Fruit fly (Drosophila melanogaster) whole organism, embryonic: ENCODE results near the gene CG14817.

Experiments
- Adf1 ChIP-seq: fragments of 200-800 bp; sonication (Bioruptor generic); IDR thresholded peaks from 2 replicates; pipeline ENCODE4 v1.3.6; 2022; ENCODE audit warnings: missing biosample characterization, missing genetic modification characterization
- Blimp-1 ChIP-seq: fragments of 200-800 bp; sonication (Bioruptor generic); optimal IDR thresholded peaks from 3 replicates; lab custom pipeline; 2018; ENCODE audit warnings: missing biosample characterization, missing genetic modification characterization, mild to moderate bottlenecking, moderate library complexity, missing genetic modification reagents
- BtbVII ChIP-seq: fragments of 200-800 bp; sonication (Bioruptor generic); optimal IDR thresholded peaks from 3 replicates; lab custom pipeline; 2017; ENCODE audit warnings: missing biosample characterization, mild to moderate bottlenecking, missing genetic modification characterization
- CG10321 ChIP-seq: fragments of 200-800 bp; sonication (Bioruptor generic); IDR thresholded peaks from 2 replicates; pipeline ENCODE4 v1.3.6; 2022; ENCODE audit warnings: missing biosample characterization, missing genetic modification characterization
- CG12769 ChIP-seq: fragments of 200-800 bp; sonication (Bioruptor generic); optimal IDR thresholded peaks from 2 replicates; lab custom pipeline; 2019; ENCODE audit warnings: missing biosample characterization, mild to moderate bottlenecking, missing genetic modification characterization, moderate library complexity
- CG14050 ChIP-seq: fragments of 200-800 bp; sonication (Bioruptor generic); IDR thresholded peaks from 3 replicates; pipeline ENCODE4 v1.3.6; 2022; ENCODE audit warnings: missing biosample characterization, missing genetic modification characterization
- CG15269 ChIP-seq: fragments of 200-800 bp; sonication (Bioruptor generic); optimal IDR thresholded peaks from 2 replicates; lab custom pipeline; 2018; ENCODE audit warnings: missing biosample characterization, mild to moderate bottlenecking, missing genetic modification characterization, moderate library complexity
- CG1603 ChIP-seq: fragments of 200-800 bp; sonication (Bioruptor generic); optimal IDR thresholded peaks from 2 replicates; lab custom pipeline; 2019; ENCODE audit warnings: missing biosample characterization, mild to moderate bottlenecking, missing genetic modification characterization, moderate library complexity
- CG2678 ChIP-seq: fragments of 200-800 bp; sonication (Bioruptor generic); optimal IDR thresholded peaks from 3 replicates; lab custom pipeline; 2019; ENCODE audit warnings: missing biosample characterization, mild to moderate bottlenecking, missing genetic modification characterization, moderate library complexity
- CG31441 ChIP-seq: fragments of 200-800 bp; sonication (Bioruptor generic); IDR thresholded peaks from 2 replicates; pipeline ENCODE4 v1.3.6; 2022; ENCODE audit warnings: missing biosample characterization, missing genetic modification characterization
- CG34376 ChIP-seq: fragments of 200-800 bp; sonication (Bioruptor generic); optimal IDR thresholded peaks from 2 replicates; lab custom pipeline; 2018; ENCODE audit warnings: missing biosample characterization, mild to moderate bottlenecking, missing genetic modification characterization
- CG4424 ChIP-seq: fragments of 200-800 bp; sonication (Bioruptor generic); optimal IDR thresholded peaks from 3 replicates; lab custom pipeline; 2016; ENCODE audit warnings: missing biosample characterization, missing genetic modification characterization
- CG7987 ChIP-seq: fragments of 200-800 bp; sonication (Bioruptor generic); optimal IDR thresholded peaks from 2 replicates; lab custom pipeline; 2018; ENCODE audit warnings: missing biosample characterization, mild to moderate bottlenecking, missing genetic modification characterization, moderate library complexity
- CoRest ChIP-seq: fragments of 200-800 bp; sonication (Bioruptor generic); optimal IDR thresholded peaks from 3 replicates; lab custom pipeline; 2018; ENCODE audit warnings: missing biosample characterization, mild to moderate bottlenecking, missing genetic modification characterization, moderate library complexity
- D ChIP-seq, 2 experiments: fragments of 200-800 bp in 1 of 2; fragments of >200 bp in 1 of 2; sonication (Bioruptor generic) in 1 of 2; optimal IDR thresholded peaks; 2 replicates in 1 of 2; 3 replicates in 1 of 2; lab custom pipeline; 2017; ENCODE audit warnings: mild to moderate bottlenecking in 1 of 2, missing biosample characterization in 1 of 2, missing genetic modification characterization in 1 of 2, missing genetic modification reagents in 1 of 2
- D19A ChIP-seq: fragments of 200-800 bp; optimal IDR thresholded peaks from 3 replicates; lab custom pipeline; 2019; ENCODE audit warnings: missing biosample characterization, mild to moderate bottlenecking, missing genetic modification characterization, moderate library complexity
- D19B ChIP-seq: fragments of 200-800 bp; sonication (Bioruptor generic); optimal IDR thresholded peaks from 2 replicates; lab custom pipeline; 2017; ENCODE audit warnings: missing biosample characterization, mild to moderate bottlenecking, missing genetic modification characterization
- Drgx ChIP-seq: fragments of 200-800 bp; sonication (Bioruptor generic); IDR thresholded peaks from 2 replicates; pipeline ENCODE4 v1.3.6; 2022; ENCODE audit warnings: missing biosample characterization, missing genetic modification characterization
- Eip74EF ChIP-seq, 2 experiments: fragments of 200-800 bp in 1 of 2; fragments of >200 bp in 1 of 2; sonication (Bioruptor generic) in 1 of 2; optimal IDR thresholded peaks; 2 replicates each; lab custom pipeline; 2017 to 2019; ENCODE audit warnings: missing biosample characterization in 2 of 2, missing genetic modification characterization in 2 of 2, mild to moderate bottlenecking in 1 of 2, moderate library complexity in 1 of 2
- Fer2 ChIP-seq: fragments of 200-800 bp; sonication (Bioruptor generic); optimal IDR thresholded peaks from 2 replicates; lab custom pipeline; 2018; ENCODE audit warnings: missing biosample characterization, mild to moderate bottlenecking, missing genetic modification characterization, moderate library complexity
- HHEX ChIP-seq: fragments of 200-800 bp; sonication (Bioruptor generic); optimal IDR thresholded peaks from 3 replicates; lab custom pipeline; 2017; ENCODE audit warnings: missing biosample characterization, mild to moderate bottlenecking, missing genetic modification characterization, missing genetic modification reagents
- HLH54F ChIP-seq: fragments of 200-800 bp; sonication (Bioruptor generic); optimal IDR thresholded peaks from 3 replicates; lab custom pipeline; 2016; ENCODE audit warnings: missing biosample characterization, missing genetic modification characterization
- Hey ChIP-seq: fragments of 200-800 bp; sonication (Bioruptor generic); optimal IDR thresholded peaks from 3 replicates; lab custom pipeline; 2018; ENCODE audit warnings: missing biosample characterization, mild to moderate bottlenecking, missing genetic modification characterization
- Jarid2 ChIP-seq: fragments of 200-800 bp; sonication (Bioruptor generic); optimal IDR thresholded peaks from 3 replicates; lab custom pipeline; 2017; ENCODE audit warnings: mild to moderate bottlenecking, missing biosample characterization, missing genetic modification reagents, missing genetic modification characterization
- Med ChIP-seq: fragments of 200-800 bp; sonication (Bioruptor generic); peaks from one replicate; lab custom pipeline; 2016; ENCODE audit warnings: missing biosample characterization, missing genetic modification characterization, mild to moderate bottlenecking, inconsistent platforms, moderate library complexity
- Mes4 ChIP-seq: fragments of 200-800 bp; sonication (Bioruptor generic); optimal IDR thresholded peaks from 2 replicates; lab custom pipeline; 2016; ENCODE audit warnings: missing biosample characterization, missing genetic modification characterization
- Pdp1 ChIP-seq, 2 experiments: fragments of 200-800 bp; sonication (Bioruptor generic); optimal IDR thresholded peaks; 3 replicates each; lab custom pipeline; 2016; ENCODE audit warnings: missing biosample characterization in 2 of 2, missing genetic modification characterization in 2 of 2, mild to moderate bottlenecking in 1 of 2, moderate library complexity in 1 of 2
- Xrp1 ChIP-seq: fragments of 200-800 bp; sonication (Bioruptor generic); IDR thresholded peaks from 2 replicates; pipeline ENCODE4 v1.3.6; 2022; ENCODE audit warnings: missing biosample characterization, missing genetic modification characterization
- bsh ChIP-seq, 2 experiments: fragments of 200-800 bp; sonication (Bioruptor generic); optimal IDR thresholded peaks; 2 replicates each; lab custom pipeline; 2017 to 2018; ENCODE audit warnings: mild to moderate bottlenecking in 2 of 2, missing biosample characterization in 2 of 2, missing genetic modification characterization in 2 of 2, moderate library complexity in 1 of 2
- chm ChIP-seq: fragments of 200-800 bp; sonication (Bioruptor generic); IDR thresholded peaks from 2 replicates; pipeline ENCODE4 v1.3.6; 2022; ENCODE audit warnings: missing biosample characterization, missing genetic modification characterization
- crol ChIP-seq: fragments of 200-800 bp; sonication (Bioruptor generic); IDR thresholded peaks from 2 replicates; pipeline ENCODE4 v1.3.6; 2022; ENCODE audit warnings: missing biosample characterization, missing genetic modification characterization
- crp ChIP-seq, 2 experiments: fragments of 200-800 bp; sonication (Bioruptor generic); optimal IDR thresholded peaks; 2 replicates in 1 of 2; 3 replicates in 1 of 2; lab custom pipeline; 2017; ENCODE audit warnings: missing biosample characterization in 2 of 2, missing genetic modification characterization in 2 of 2, mild to moderate bottlenecking in 1 of 2, moderate library complexity in 1 of 2
- exex ChIP-seq: fragments of 200-800 bp; sonication (Bioruptor generic); optimal IDR thresholded peaks from 4 replicates; lab custom pipeline; 2018; ENCODE audit warnings: missing biosample characterization, mild to moderate bottlenecking, missing genetic modification characterization, moderate library complexity
- fd3F ChIP-seq: fragments of 200-800 bp; sonication (Bioruptor generic); optimal IDR thresholded peaks from 2 replicates; lab custom pipeline; 2018; ENCODE audit warnings: missing biosample characterization, mild to moderate bottlenecking, missing genetic modification characterization, moderate library complexity
- gcm2 ChIP-seq: fragments of 200-800 bp; sonication (Bioruptor generic); optimal IDR thresholded peaks from 2 replicates; lab custom pipeline; 2016; ENCODE audit warnings: missing biosample characterization, missing genetic modification characterization
- hth ChIP-seq: fragments of >200 bp; optimal IDR thresholded peaks from 2 replicates; lab custom pipeline; 2017; ENCODE audit warnings: inconsistent platforms
- klu ChIP-seq: fragments of 200-800 bp; sonication (Bioruptor generic); IDR thresholded peaks from 2 replicates; pipeline ENCODE4 v1.3.6; 2022; ENCODE audit warnings: missing biosample characterization, missing genetic modification characterization
- mirr ChIP-seq: fragments of 200-800 bp; sonication (Bioruptor generic); optimal IDR thresholded peaks from 3 replicates; lab custom pipeline; 2018; ENCODE audit warnings: missing biosample characterization, mild to moderate bottlenecking, missing genetic modification characterization
- nom ChIP-seq: fragments of 200-800 bp; sonication (Bioruptor generic); optimal IDR thresholded peaks from 2 replicates; lab custom pipeline; 2017; ENCODE audit warnings: missing biosample characterization, missing genetic modification characterization, mild to moderate bottlenecking, moderate library complexity, missing genetic modification reagents
- rib ChIP-seq: fragments of 200-800 bp; sonication (Bioruptor generic); IDR thresholded peaks from 2 replicates; pipeline ENCODE4 v1.3.6; 2022; ENCODE audit warnings: missing biosample characterization, missing genetic modification characterization
- sd ChIP-seq: fragments of 200-800 bp; sonication (Bioruptor generic); optimal IDR thresholded peaks from 3 replicates; lab custom pipeline; 2018; ENCODE audit warnings: missing biosample characterization, mild to moderate bottlenecking, missing genetic modification characterization, moderate library complexity
- sens ChIP-seq: fragments of 200-800 bp; sonication (Bioruptor generic); peaks from one replicate; lab custom pipeline; 2016; ENCODE audit warnings: missing biosample characterization, missing genetic modification characterization
- shn ChIP-seq: fragments of 200-800 bp; sonication (Bioruptor generic); optimal IDR thresholded peaks from 3 replicates; lab custom pipeline; 2016; ENCODE audit warnings: missing biosample characterization, missing genetic modification characterization
- slbo ChIP-seq: fragments of 200-800 bp; sonication (Bioruptor generic); IDR thresholded peaks from 2 replicates; pipeline ENCODE4 v1.3.6; 2022; ENCODE audit warnings: missing biosample characterization, missing genetic modification characterization
- sr ChIP-seq: fragments of 200-800 bp; sonication (Bioruptor generic); IDR thresholded peaks from 3 replicates; pipeline ENCODE4 v1.3.6; 2022; ENCODE audit warnings: missing biosample characterization, missing genetic modification characterization
- tgo ChIP-seq: fragments of 200-800 bp; sonication (Bioruptor generic); IDR thresholded peaks from 3 replicates; pipeline ENCODE4 v1.3.6; 2022; ENCODE audit warnings: missing biosample characterization, missing genetic modification characterization
- tin ChIP-seq: fragments of 200-800 bp; sonication (Bioruptor generic); optimal IDR thresholded peaks from 3 replicates; lab custom pipeline; 2016; ENCODE audit warnings: missing biosample characterization, missing genetic modification characterization
- tup ChIP-seq: fragments of 200-800 bp; sonication (Bioruptor generic); optimal IDR thresholded peaks from 2 replicates; lab custom pipeline; 2016; ENCODE audit warnings: missing biosample characterization, mild to moderate bottlenecking, missing genetic modification characterization, moderate library complexity
- vvl ChIP-seq: fragments of 200-800 bp; sonication (Bioruptor generic); IDR thresholded peaks from 2 replicates; pipeline ENCODE4 v1.3.6; 2022; ENCODE audit warnings: missing biosample characterization, missing genetic modification characterization

The CG14817 gene

DNA sequence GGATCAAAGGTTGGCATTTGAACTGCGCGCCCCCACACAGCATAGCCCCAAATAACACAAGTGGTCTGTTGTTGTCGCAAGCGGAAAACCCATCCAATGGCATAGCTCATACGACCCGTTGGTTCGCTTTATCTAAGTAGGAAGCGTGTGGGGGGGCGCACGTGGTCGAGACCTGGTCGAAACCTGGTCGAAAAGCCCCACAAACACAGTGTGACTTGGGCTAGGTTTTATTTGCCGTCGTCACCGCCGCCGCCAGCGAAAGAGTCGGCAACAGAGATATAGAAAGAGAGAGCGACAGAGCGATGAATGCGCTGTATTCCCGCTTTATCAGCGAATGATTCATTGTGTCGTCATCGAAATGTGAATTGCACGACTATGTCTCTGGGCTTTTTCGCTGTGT is 34.2 kb downstream of the CG14817 start (continued):
- TF ChIP-seq tgo (GFP tag; lab: Robert Waterston, UW) (peak; percentile 16; the same call in 1 of the 3 replicates), rib (GFP tag; lab: Robert Waterston, UW) (0 out of 2 replicates have a peak, but pooled peaks have one; percentile 40), klu (GFP tag; lab: Robert Waterston, UW) (no peak), Mes4 (GFP tag; lab: Kevin White, UChicago) (no peak), Adf1 (GFP tag; lab: Robert Waterston, UW) (peak; percentile 37; the same call in 1 of the 2 replicates), gcm2 (GFP tag; lab: Kevin White, UChicago) (no peak), Pdp1 (GFP tag; optimal IDR thresholded peaks at IDR 0.05; lab: Kevin White, UChicago) (peak in 1 of 2 experiments; percentile 1), slbo (GFP tag; lab: Robert Waterston, UW) (peak; percentile 11; the same call in 1 of the 2 replicates), exex (peak; percentile 34), CG31441 (GFP tag; lab: Robert Waterston, UW) (no peak), mirr (GFP tag; lab: Kevin White, UChicago) (peak; percentile 33), Med (peak; percentile 87), CG10321 (peak; percentile 36; the same call in 1 of the 2 replicates), BtbVII (GFP tag; lab: Kevin White, UChicago) (peak; percentile 35), CG2678 (tag; lab: Kevin White, UChicago) (peak; percentile 5), D19B (GFP tag; lab: Kevin White, UChicago) (no peak), CG7987 (peak; percentile 94), CG34376 (peak; percentile 47), Eip74EF (GFP tag; optimal IDR thresholded peaks at IDR 0.05; lab: Kevin White, UChicago) (peak in 1 of 2 experiments; percentile 88), crol (GFP tag; lab: Robert Waterston, UW) (peak; percentile 38), vvl (GFP tag; lab: Robert Waterston, UW) (peak; percentile 48; the same call in 1 of the 2 replicates), CG12769 (peak; percentile 82), sr (GFP tag; lab: Robert Waterston, UW) (peak; percentile 44; the same call in 1 of the 3 replicates), HHEX (GFP tag; lab: Kevin White, UChicago) (no peak), shn (GFP tag; lab: Kevin White, UChicago) (peak; percentile 3), Blimp-1 (GFP tag; lab: Kevin White, UChicago) (peak; percentile 22), sd (tag; lab: Kevin White, UChicago) (peak; percentile 81), Hey (tag; lab: Kevin White, UChicago) (peak; percentile 10)

DNA sequence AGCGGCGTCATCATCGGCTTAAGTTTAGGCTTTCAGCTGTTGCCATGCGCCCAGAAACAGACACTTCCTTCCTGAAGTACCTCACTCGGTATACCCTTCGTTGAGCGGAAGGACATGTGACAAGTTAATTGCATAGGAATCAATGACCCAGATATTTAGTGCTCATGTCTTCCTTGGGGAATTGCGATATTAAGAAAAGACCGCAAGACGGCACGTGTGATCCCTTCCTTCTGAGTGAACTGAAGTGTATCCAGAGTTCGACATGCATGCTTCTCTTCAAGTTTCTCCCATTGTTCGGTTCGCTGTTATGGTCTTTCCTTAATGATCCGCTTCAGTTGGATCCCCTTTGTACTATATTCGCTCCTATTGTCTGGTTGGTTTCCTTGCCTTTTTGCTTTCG is 36.5 kb downstream of the CG14817 start:
- TF ChIP-seq chm (GFP tag; lab: Robert Waterston, UW), result no peak
- TF ChIP-seq CG1603, result peak; percentile 3
- no peak for TF ChIP-seq sens (GFP tag; lab: Kevin White, UChicago)
- peak; percentile 58 for TF ChIP-seq Med
- peak in 1 of 2 experiments; percentile 28 for TF ChIP-seq bsh (GFP tag; optimal IDR thresholded peaks at IDR 0.05; lab: Kevin White, UChicago)
- no peak for TF ChIP-seq tup (GFP tag; lab: Kevin White, UChicago)
- TF ChIP-seq Jarid2, result no peak
- TF ChIP-seq Drgx (GFP tag; lab: Robert Waterston, UW), result peak; percentile 27; the same call in 1 of the 2 replicates
- no peak for TF ChIP-seq CG14050 (GFP tag; lab: Robert Waterston, UW)
- TF ChIP-seq Mes4 (GFP tag; lab: Kevin White, UChicago), result no peak
- no peak for TF ChIP-seq CG15269 (tag; lab: Kevin White, UChicago)
- TF ChIP-seq crp (GFP tag; optimal IDR thresholded peaks at IDR 0.05; lab: Kevin White, UChicago), result no peak
- no peak for TF ChIP-seq fd3F (GFP tag; lab: Kevin White, UChicago)
- no peak for TF ChIP-seq CG4424 (GFP tag; lab: Kevin White, UChicago)
- no peak for TF ChIP-seq Fer2 (tag; lab: Kevin White, UChicago)
- no peak for TF ChIP-seq tin (GFP tag; lab: Kevin White, UChicago)
- TF ChIP-seq CoRest (tag; lab: Kevin White, UChicago), result no peak
- no peak for TF ChIP-seq Xrp1 (GFP tag; lab: Robert Waterston, UW)
- no peak for TF ChIP-seq D (optimal IDR thresholded peaks at IDR 0.05; lab: Kevin White, UChicago)
- no peak for TF ChIP-seq D (GFP tag; optimal IDR thresholded peaks at IDR 0.05; lab: Kevin White, UChicago)
- no peak for TF ChIP-seq hth (lab: Kevin White, UChicago)
- TF ChIP-seq HLH54F (GFP tag; lab: Kevin White, UChicago), result no peak
- TF ChIP-seq nom, result peak; percentile 65
- peak; percentile 87 for TF ChIP-seq D19A (tag; lab: Kevin White, UChicago)
